Fruit fly (Drosophila melanogaster): ENCODE results near the gene loco.

Gene loco

dm6 chr3R:22589311-22589710, 49.9 kb downstream of the loco start (continued):
- TF ChIP-seq CG6683 (GFP tag; optimal IDR thresholded peaks at IDR 0.05) (no peak), CG4707 (GFP tag; optimal IDR thresholded peaks at IDR 0.05) (peak; percentile 22), Scr (GFP tag; IDR thresholded peaks at IDR 0.05; ENCODE audit: partially characterized antibody) (no peak), scrt (GFP tag; optimal IDR thresholded peaks at IDR 0.05) (peak; percentile 6), en (GFP tag; optimal IDR thresholded peaks at IDR 0.05) (no peak), nerfin-2 (GFP tag; IDR thresholded peaks at IDR 0.05; ENCODE audit: partially characterized antibody) (no peak), CG4282 (GFP tag; optimal IDR thresholded peaks at IDR 0.05) (no peak), Bteb2 (GFP tag; optimal IDR thresholded peaks at IDR 0.05) (no peak), MTF-1 (GFP tag; optimal IDR thresholded peaks at IDR 0.05; ENCODE audit: borderline replicate concordance) (peak; percentile 94), CG33557 (GFP tag; optimal IDR thresholded peaks at IDR 0.05) (peak; percentile 53), CG14441 (GFP tag; IDR thresholded peaks at IDR 0.05) (no peak), CG10565 (GFP tag; optimal IDR thresholded peaks at IDR 0.05) (no peak), vnd (GFP tag; IDR thresholded peaks at IDR 0.05; ENCODE audit: partially characterized antibody) (no peak), CG10654 (GFP tag; optimal IDR thresholded peaks at IDR 0.05) (peak; percentile 16), tio (GFP tag; optimal IDR thresholded peaks at IDR 0.05) (no peak), Stat92E (GFP tag; optimal IDR thresholded peaks at IDR 0.05) (no peak), Oli (tag; optimal IDR thresholded peaks at IDR 0.05) (peak; percentile 28), p53 (GFP tag; optimal IDR thresholded peaks at IDR 0.05) (no peak), Side (GFP tag; optimal IDR thresholded peaks at IDR 0.05) (no peak), H2.0 (GFP tag; IDR thresholded peaks at IDR 0.05) (no peak), Sox102F (GFP tag; optimal IDR thresholded peaks at IDR 0.05) (peak; percentile 69), ERR (GFP tag; optimal IDR thresholded peaks at IDR 0.05) (no peak), dmrt11E (tag; optimal IDR thresholded peaks at IDR 0.05) (peak; percentile 50), CG3407 (GFP tag; optimal IDR thresholded peaks at IDR 0.05) (peak; percentile 75), CG11247 (GFP tag; IDR thresholded peaks at IDR 0.05) (0 out of 2 replicates have a peak, but pooled peaks have one; percentile 24), dysf (GFP tag; IDR thresholded peaks at IDR 0.05) (no peak), CG1233 (GFP tag; optimal IDR thresholded peaks at IDR 0.05) (peak; percentile 60), CG16863 (GFP tag; optimal IDR thresholded peaks at IDR 0.05) (no peak), CG2116 (GFP tag; optimal IDR thresholded peaks at IDR 0.05) (no peak), ci (GFP tag; IDR thresholded peaks at IDR 0.05) (peak; percentile 63; the same call in 1 of the 3 replicates), Ssrp (tag; optimal IDR thresholded peaks at IDR 0.05) (peak; percentile 12), CG42726 (GFP tag; IDR thresholded peaks at IDR 0.05; ENCODE audit: partially characterized antibody) (no peak), Atf-2 (GFP tag; optimal IDR thresholded peaks at IDR 0.05) (no peak), Ravus (GFP tag; IDR thresholded peaks at IDR 0.05) (no peak), ato (GFP tag; IDR thresholded peaks at IDR 0.05; ENCODE audit: partially characterized antibody) (no peak), CG10267 (tag; optimal IDR thresholded peaks at IDR 0.05) (peak; percentile 0), fd96Cb (tag; optimal IDR thresholded peaks at IDR 0.05) (peak; percentile 59), Ets97D (GFP tag; optimal IDR thresholded peaks at IDR 0.05) (no peak), CG1792 (GFP tag; optimal IDR thresholded peaks at IDR 0.05) (no peak), br (optimal IDR thresholded peaks at IDR 0.05) (no peak), fd64A (GFP tag; optimal IDR thresholded peaks at IDR 0.05) (peak; percentile 67), TFAM (GFP tag; optimal IDR thresholded peaks at IDR 0.05) (peak; percentile 39), dimm (GFP tag; IDR thresholded peaks at IDR 0.05) (no peak), lab (GFP tag; optimal IDR thresholded peaks at IDR 0.05) (peak; percentile 65), zf30C (GFP tag; optimal IDR thresholded peaks at IDR 0.05) (no peak), CG4360 (GFP tag; IDR thresholded peaks at IDR 0.05) (0 out of 2 replicates have a peak, but pooled peaks have one; percentile 33), Tbp (GFP tag; optimal IDR thresholded peaks at IDR 0.05) (no peak), bab2 (GFP tag; optimal IDR thresholded peaks at IDR 0.05) (peak; percentile 31), Pdp1 (GFP tag; optimal IDR thresholded peaks at IDR 0.05) (no peak), salm (tag; optimal IDR thresholded peaks at IDR 0.05) (peak; percentile 69), B-H1 (GFP tag; IDR thresholded peaks at IDR 0.05) (no peak)
